Worm (Caenorhabditis elegans): ENCODE results near the gene xol-1.
A peak's percentile ranks its signal among the peaks of the same experiment; 100 is the strongest.

The xol-1 gene

DNA sequence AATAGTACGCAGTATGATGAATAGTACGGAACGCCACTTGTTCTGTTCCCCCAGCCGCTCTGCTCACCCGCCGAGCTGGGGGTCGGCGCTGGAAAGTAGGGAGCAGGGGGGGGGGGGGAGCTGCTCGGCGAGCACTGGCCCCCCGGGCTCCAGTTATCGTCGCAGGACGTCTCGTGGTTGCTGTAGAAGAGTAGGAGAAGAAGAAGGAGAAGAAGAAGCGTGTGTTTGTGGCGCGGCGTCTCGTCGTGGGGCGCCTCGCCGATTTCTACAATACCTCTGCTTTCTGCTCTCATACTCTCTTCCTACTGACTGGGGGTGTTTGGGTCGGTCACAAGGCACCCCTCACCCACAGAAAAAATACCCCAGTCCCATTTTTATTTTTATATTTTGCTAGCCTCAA is 23.8 kb upstream of the xol-1 start (continued):
- TF ChIP-seq F55B11.4 (tag; optimal IDR thresholded peaks at IDR 0.05; ENCODE audit: borderline replicate concordance, insufficient read depth) (no peak), nhr-90 (tag; optimal IDR thresholded peaks at IDR 0.05) (no peak), nfya-2 (GFP tag; IDR thresholded peaks at IDR 0.05) (no peak), D2030.7 (GFP tag; IDR thresholded peaks at IDR 0.05) (no peak), ets-4 (GFP tag; optimal IDR thresholded peaks at IDR 0.05) (no peak), K12H6.12 (tag; optimal IDR thresholded peaks at IDR 0.05) (peak; percentile 73), zfh-2 (GFP tag; conservative IDR thresholded peaks at IDR 0.05) (peak; percentile 99), xnd-1 (tag; optimal IDR thresholded peaks at IDR 0.05) (no peak), B0035.1 (tag; optimal IDR thresholded peaks at IDR 0.05) (no peak), him-1 (tag; optimal IDR thresholded peaks at IDR 0.05) (no peak), F23B12.7 (tag; optimal IDR thresholded peaks at IDR 0.05; ENCODE audit: insufficient read depth) (no peak), mel-28 (tag; optimal IDR thresholded peaks at IDR 0.05; ENCODE audit: borderline replicate concordance) (no peak), F33H1.4 (GFP tag; IDR thresholded peaks at IDR 0.05) (no peak), bed-2 (GFP tag; IDR thresholded peaks at IDR 0.05) (no peak), attf-3 (GFP tag; conservative IDR thresholded peaks at IDR 0.05) (no peak), Y95B8A.8 (GFP tag; IDR thresholded peaks at IDR 0.05) (no peak), F22D6.2 (tag; optimal IDR thresholded peaks at IDR 0.05) (no peak), madf-10 (tag; optimal IDR thresholded peaks at IDR 0.05) (no peak), ztf-18 (tag; optimal IDR thresholded peaks at IDR 0.05) (no peak), lin-40 (tag; optimal IDR thresholded peaks at IDR 0.05) (no peak), lin-54 (GFP tag; optimal IDR thresholded peaks at IDR 0.05) (no peak), mes-4 (tag; optimal IDR thresholded peaks at IDR 0.05) (no peak), unc-130 (GFP tag; optimal IDR thresholded peaks at IDR 0.05) (no peak), aptf-3 (GFP tag; IDR thresholded peaks at IDR 0.05) (no peak), F49E8.2 (tag; optimal IDR thresholded peaks at IDR 0.05; ENCODE audit: insufficient read depth) (no peak), attf-6 (GFP tag; IDR thresholded peaks at IDR 0.05) (no peak), ztf-26 (tag; optimal IDR thresholded peaks at IDR 0.05) (no peak), ztf-3 (GFP tag; optimal IDR thresholded peaks at IDR 0.05) (peak; percentile 31), akir-1 (GFP tag; optimal IDR thresholded peaks at IDR 0.05) (no peak), ceh-100 (GFP tag; IDR thresholded peaks at IDR 0.05) (no peak), mxl-1 (tag; optimal IDR thresholded peaks at IDR 0.05) (no peak), egl-44 (GFP tag; IDR thresholded peaks at IDR 0.05) (no peak), lin-26 (GFP tag; IDR thresholded peaks at IDR 0.05) (peak; percentile 75; the same call in 1 of the 2 replicates), ZK185.1 (tag; optimal IDR thresholded peaks at IDR 0.05; ENCODE audit: poor library complexity, severe bottlenecking) (no peak), F57A8.1 (GFP tag; optimal IDR thresholded peaks at IDR 0.05) (no peak), unc-62 (GFP tag; optimal IDR thresholded peaks at IDR 0.05) (no peak), F37B4.10 (GFP tag; IDR thresholded peaks at IDR 0.05) (no peak), dpff-1 (tag; optimal IDR thresholded peaks at IDR 0.05) (no peak), ztf-22 (GFP tag; optimal IDR thresholded peaks at IDR 0.05) (no peak), F39B2.1 (GFP tag; IDR thresholded peaks at IDR 0.05) (no peak), snpc-1.1 (tag; optimal IDR thresholded peaks at IDR 0.05; ENCODE audit: insufficient read depth) (no peak), rec-8 (tag; optimal IDR thresholded peaks at IDR 0.05) (no peak), madf-6 (GFP tag; IDR thresholded peaks at IDR 0.05) (no peak), lsl-1 (GFP tag; optimal IDR thresholded peaks at IDR 0.05) (no peak), dox-1 (GFP tag; IDR thresholded peaks at IDR 0.05) (peak; percentile 42; the same call in 1 of the 2 replicates), ccch-3 (GFP tag; optimal IDR thresholded peaks at IDR 0.05) (no peak), nhr-120 (GFP tag; IDR thresholded peaks at IDR 0.05) (no peak), gei-17 (GFP tag; optimal IDR thresholded peaks at IDR 0.05) (no peak), pbrm-1 (GFP tag; IDR thresholded peaks at IDR 0.05) (no peak)

All from whole organism, young adult.